Worm (Caenorhabditis elegans): ENCODE results near the gene madd-2.

DNA sequence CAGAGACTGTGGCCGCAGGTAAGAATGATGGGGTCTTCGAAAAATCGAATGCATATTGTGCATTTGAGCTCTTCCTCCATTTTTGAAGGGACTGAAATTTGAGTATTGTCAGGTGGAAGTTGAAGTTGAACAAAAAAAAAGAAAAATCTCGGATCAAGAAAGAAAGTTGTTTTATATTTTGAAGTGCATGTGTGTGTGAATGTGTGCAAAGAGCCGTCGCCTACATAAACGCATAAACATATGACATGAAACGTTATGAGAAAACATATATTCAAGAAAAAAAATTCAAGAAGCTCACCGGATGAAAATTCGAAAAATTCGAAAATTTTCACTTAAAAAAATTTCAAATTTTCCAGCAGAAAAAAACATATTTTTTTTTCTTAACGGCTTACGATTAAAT, at the start of gene madd-2:
- TF ChIP-seq ama-1 (optimal IDR thresholded peaks at IDR 0.05), result no peak
- TF ChIP-seq lin-13 (GFP tag; optimal IDR thresholded peaks at IDR 0.05), result no peak
- no peak for TF ChIP-seq skn-1 (tag; optimal IDR thresholded peaks at IDR 0.05)
- TF ChIP-seq nhr-77 (tag; optimal IDR thresholded peaks at IDR 0.05), result no peak
- no peak for TF ChIP-seq ZK546.5 (tag; optimal IDR thresholded peaks at IDR 0.05)
- TF ChIP-seq zag-1 (tag; optimal IDR thresholded peaks at IDR 0.05), result no peak
- no peak for TF ChIP-seq C34F6.9 (tag; optimal IDR thresholded peaks at IDR 0.05)
- no peak for TF ChIP-seq elt-3 (tag; optimal IDR thresholded peaks at IDR 0.05)
- TF ChIP-seq lin-39 (tag; optimal IDR thresholded peaks at IDR 0.05), result no peak

Measured in whole organism, L2 larva.